Fruit fly (Drosophila melanogaster) whole organism, prepupa: ENCODE results near the gene D.
A peak's percentile ranks its signal among the peaks of the same experiment; 100 is the strongest.

ENCODE experiments used
- Blimp-1 ChIP-seq: fragments of 200-800 bp; sonication (Bioruptor generic); optimal IDR thresholded peaks from 3 replicates; lab custom pipeline; 2017; ENCODE audit warnings: missing biosample characterization, missing genetic modification characterization, mild to moderate bottlenecking, moderate library complexity, missing genetic modification reagents
- CG10631 ChIP-seq: fragments of 200-800 bp; sonication (Bioruptor generic); optimal IDR thresholded peaks from 2 replicates; lab custom pipeline; 2016; ENCODE audit warnings: missing biosample characterization, missing genetic modification characterization
- CG10669 ChIP-seq: fragments of 200-800 bp; sonication (Bioruptor generic); optimal IDR thresholded peaks from 3 replicates; lab custom pipeline; 2018; ENCODE audit warnings: missing biosample characterization, mild to moderate bottlenecking, missing genetic modification characterization, moderate library complexity
- CG11294 ChIP-seq: fragments of 200-800 bp; sonication (Bioruptor generic); IDR thresholded peaks from 2 replicates; pipeline ENCODE4 v1.3.6; 2022; ENCODE audit warnings: missing biosample characterization, missing genetic modification characterization
- CG11762 ChIP-seq: fragments of 200-800 bp; sonication (Bioruptor generic); optimal IDR thresholded peaks from 3 replicates; lab custom pipeline; 2016; ENCODE audit warnings: missing biosample characterization, missing genetic modification characterization; ENCODE audit not compliant: insufficient read depth
- CG1621 ChIP-seq: fragments of 200-800 bp; sonication (Bioruptor generic); optimal IDR thresholded peaks from 3 replicates; lab custom pipeline; 2018; ENCODE audit warnings: missing biosample characterization, mild to moderate bottlenecking, missing genetic modification characterization
- CG3032 ChIP-seq: fragments of 200-800 bp; optimal IDR thresholded peaks from 2 replicates; lab custom pipeline; 2019; ENCODE audit warnings: missing biosample characterization, mild to moderate bottlenecking, missing genetic modification characterization, moderate library complexity
- CG31627 ChIP-seq: fragments of 200-800 bp; sonication (Bioruptor generic); optimal IDR thresholded peaks from 3 replicates; lab custom pipeline; 2016; ENCODE audit warnings: missing biosample characterization, missing genetic modification characterization
- CG32006 ChIP-seq: fragments of 200-800 bp; sonication (Bioruptor generic); optimal IDR thresholded peaks from 3 replicates; lab custom pipeline; 2017; ENCODE audit warnings: missing biosample characterization, mild to moderate bottlenecking, missing genetic modification characterization
- CG34406 ChIP-seq: fragments of 200-800 bp; sonication (Bioruptor generic); optimal IDR thresholded peaks from 3 replicates; lab custom pipeline; 2016; ENCODE audit warnings: missing biosample characterization, missing genetic modification characterization
- CG3919 ChIP-seq: fragments of 200-800 bp; sonication (Bioruptor generic); optimal IDR thresholded peaks from 3 replicates; lab custom pipeline; 2016; ENCODE audit warnings: missing biosample characterization, missing genetic modification characterization
- CG4318 ChIP-seq: fragments of 200-800 bp; sonication (Bioruptor generic); optimal IDR thresholded peaks from 3 replicates; lab custom pipeline; 2017; ENCODE audit warnings: missing biosample characterization, mild to moderate bottlenecking, missing genetic modification characterization
- CG6163 ChIP-seq: fragments of 200-800 bp; sonication (Bioruptor generic); IDR thresholded peaks from 3 replicates; pipeline ENCODE4 v1.3.6; 2022; ENCODE audit warnings: missing biosample characterization, missing genetic modification characterization
- CG6792 ChIP-seq: fragments of 200-800 bp; sonication (Bioruptor generic); optimal IDR thresholded peaks from 3 replicates; lab custom pipeline; 2016; ENCODE audit warnings: missing biosample characterization, missing genetic modification characterization
- CG6808 ChIP-seq: fragments of 200-800 bp; sonication (Bioruptor generic); optimal IDR thresholded peaks from 3 replicates; lab custom pipeline; 2017; ENCODE audit warnings: missing biosample characterization, missing genetic modification characterization, mild to moderate bottlenecking, moderate library complexity, missing genetic modification reagents
- CG6854 ChIP-seq: fragments of 200-800 bp; sonication (Bioruptor generic); optimal IDR thresholded peaks from 2 replicates; lab custom pipeline; 2017; ENCODE audit warnings: missing biosample characterization, mild to moderate bottlenecking, missing genetic modification characterization
- CG7368 ChIP-seq: fragments of 200-800 bp; sonication (Bioruptor generic); optimal IDR thresholded peaks from 3 replicates; lab custom pipeline; 2016; ENCODE audit warnings: missing biosample characterization, missing genetic modification characterization
- CG8119 ChIP-seq: fragments of 200-800 bp; sonication (Bioruptor generic); IDR thresholded peaks from 3 replicates; pipeline ENCODE4 v1.3.6; 2022; ENCODE audit warnings: missing biosample characterization, missing genetic modification characterization
- CG8319 ChIP-seq: fragments of 200-800 bp; sonication (Bioruptor generic); optimal IDR thresholded peaks from 3 replicates; lab custom pipeline; 2016; ENCODE audit warnings: missing biosample characterization, missing genetic modification characterization
- CG8632 ChIP-seq: fragments of 200-800 bp; sonication (Bioruptor generic); optimal IDR thresholded peaks from 3 replicates; lab custom pipeline; 2016; ENCODE audit warnings: missing biosample characterization, missing genetic modification characterization
- CG9139 ChIP-seq: fragments of 200-800 bp; sonication (Bioruptor generic); optimal IDR thresholded peaks from 3 replicates; lab custom pipeline; 2017; ENCODE audit warnings: missing biosample characterization, mild to moderate bottlenecking, missing genetic modification characterization
- Eip75B ChIP-seq: fragments of 200-800 bp; sonication (Bioruptor generic); optimal IDR thresholded peaks from 3 replicates; lab custom pipeline; 2016; ENCODE audit warnings: missing biosample characterization, missing genetic modification characterization
- Eip78C ChIP-seq: fragments of 200-800 bp; sonication (Bioruptor generic); peaks from one replicate; lab custom pipeline; 2016; ENCODE audit warnings: missing biosample characterization, missing genetic modification characterization
- Eip93F ChIP-seq: fragments of 200-800 bp; sonication (Bioruptor generic); optimal IDR thresholded peaks from 2 replicates; lab custom pipeline; 2016; ENCODE audit warnings: missing biosample characterization, mild to moderate bottlenecking, missing genetic modification characterization
- Ets21C ChIP-seq: fragments of 200-800 bp; sonication (Bioruptor generic); optimal IDR thresholded peaks from 3 replicates; lab custom pipeline; 2016; ENCODE audit warnings: missing biosample characterization, missing genetic modification characterization
- Ets96B ChIP-seq: fragments of 200-800 bp; optimal IDR thresholded peaks from 2 replicates; lab custom pipeline; 2019; ENCODE audit warnings: missing biosample characterization, mild to moderate bottlenecking, missing genetic modification characterization, moderate library complexity
- Gug ChIP-seq: fragments of 200-800 bp; sonication (Bioruptor generic); IDR thresholded peaks from 2 replicates; pipeline ENCODE4 v1.3.6; 2022; ENCODE audit warnings: missing biosample characterization, missing genetic modification characterization
- Hr38 ChIP-seq: sonication (Bioruptor generic); optimal IDR thresholded peaks from 2 replicates; lab custom pipeline; 2016; ENCODE audit warnings: missing biosample characterization, missing genetic modification characterization
- Hr39 ChIP-seq: fragments of 200-800 bp; sonication (Bioruptor generic); optimal IDR thresholded peaks from 2 replicates; lab custom pipeline; 2016; ENCODE audit warnings: missing biosample characterization, missing genetic modification characterization
- Hr4 ChIP-seq: fragments of 200-800 bp; sonication (Bioruptor generic); optimal IDR thresholded peaks from 3 replicates; lab custom pipeline; 2016; ENCODE audit warnings: missing biosample characterization, missing genetic modification characterization
- Lpt ChIP-seq: fragments of 200-800 bp; sonication (Bioruptor generic); optimal IDR thresholded peaks from 3 replicates; lab custom pipeline; 2016; ENCODE audit warnings: missing biosample characterization, missing genetic modification characterization
- Met ChIP-seq: fragments of 200-800 bp; sonication (Bioruptor generic); optimal IDR thresholded peaks from 3 replicates; lab custom pipeline; 2016; ENCODE audit warnings: missing biosample characterization, missing genetic modification characterization
- OdsH ChIP-seq: fragments of 200-800 bp; sonication (Bioruptor generic); optimal IDR thresholded peaks from 3 replicates; lab custom pipeline; 2016; ENCODE audit warnings: missing biosample characterization, missing genetic modification characterization
- Smox ChIP-seq: fragments of 200-800 bp; sonication (Bioruptor generic); optimal IDR thresholded peaks from 3 replicates; lab custom pipeline; 2016; ENCODE audit warnings: missing biosample characterization, missing genetic modification characterization
- Sox102F ChIP-seq: fragments of 200-800 bp; sonication (Bioruptor generic); optimal IDR thresholded peaks from 2 replicates; lab custom pipeline; 2016; ENCODE audit warnings: missing biosample characterization, mild to moderate bottlenecking, missing genetic modification characterization
- Sox14 ChIP-seq: fragments of 200-800 bp; sonication (Bioruptor generic); optimal IDR thresholded peaks from 3 replicates; lab custom pipeline; 2016; ENCODE audit warnings: missing biosample characterization, missing genetic modification characterization
- achi ChIP-seq: fragments of 200-800 bp; sonication (Bioruptor generic); optimal IDR thresholded peaks from 3 replicates; lab custom pipeline; 2016; ENCODE audit warnings: missing biosample characterization, missing genetic modification characterization
- acj6 ChIP-seq: fragments of 200-800 bp; sonication (Bioruptor generic); optimal IDR thresholded peaks from 3 replicates; lab custom pipeline; 2016; ENCODE audit warnings: missing biosample characterization, missing genetic modification characterization
- cyc ChIP-seq: fragments of 200-800 bp; sonication (Bioruptor generic); optimal IDR thresholded peaks from 3 replicates; lab custom pipeline; 2016; ENCODE audit warnings: missing biosample characterization, missing genetic modification characterization
- dac ChIP-seq: fragments of 200-800 bp; sonication (Bioruptor generic); optimal IDR thresholded peaks from 2 replicates; lab custom pipeline; 2017; ENCODE audit warnings: missing biosample characterization, mild to moderate bottlenecking, missing genetic modification characterization
- eg ChIP-seq: fragments of 200-800 bp; sonication (Bioruptor generic); IDR thresholded peaks from 3 replicates; pipeline ENCODE4 v1.3.6; 2022; ENCODE audit warnings: missing biosample characterization, missing genetic modification characterization
- esn ChIP-seq: fragments of 200-800 bp; sonication (Bioruptor generic); optimal IDR thresholded peaks from 2 replicates; lab custom pipeline; 2016; ENCODE audit warnings: missing biosample characterization, mild to moderate bottlenecking, missing genetic modification characterization, moderate library complexity
- fd59A ChIP-seq: fragments of 200-800 bp; sonication (Bioruptor generic); optimal IDR thresholded peaks from 2 replicates; lab custom pipeline; 2017; ENCODE audit warnings: missing biosample characterization, mild to moderate bottlenecking, missing genetic modification characterization, missing genetic modification reagents
- fkh ChIP-seq: fragments of 200-800 bp; sonication (Bioruptor generic); optimal IDR thresholded peaks from 3 replicates; lab custom pipeline; 2017; ENCODE audit warnings: missing biosample characterization, mild to moderate bottlenecking, missing genetic modification characterization, moderate library complexity
- net ChIP-seq: fragments of 200-800 bp; sonication (Bioruptor generic); optimal IDR thresholded peaks from 3 replicates; lab custom pipeline; 2016; ENCODE audit warnings: missing biosample characterization, missing genetic modification characterization
- pdm3 ChIP-seq: fragments of 200-800 bp; sonication (Bioruptor generic); optimal IDR thresholded peaks from 3 replicates; lab custom pipeline; 2016; ENCODE audit warnings: missing biosample characterization, missing genetic modification characterization
- salr ChIP-seq, 2 experiments: fragments of 200-800 bp; sonication (Bioruptor generic); optimal IDR thresholded peaks; 3 replicates each; lab custom pipeline; 2016 to 2018; ENCODE audit warnings: missing biosample characterization in 2 of 2, missing genetic modification characterization in 2 of 2, mild to moderate bottlenecking in 1 of 2
- svp ChIP-seq: fragments of 200-800 bp; sonication (Bioruptor generic); peaks from one replicate; lab custom pipeline; 2016; ENCODE audit warnings: missing biosample characterization, missing genetic modification characterization
- topi ChIP-seq: fragments of 200-800 bp; sonication (Bioruptor generic); optimal IDR thresholded peaks from 3 replicates; lab custom pipeline; 2016; ENCODE audit warnings: missing biosample characterization, missing genetic modification characterization

The D gene

DNA sequence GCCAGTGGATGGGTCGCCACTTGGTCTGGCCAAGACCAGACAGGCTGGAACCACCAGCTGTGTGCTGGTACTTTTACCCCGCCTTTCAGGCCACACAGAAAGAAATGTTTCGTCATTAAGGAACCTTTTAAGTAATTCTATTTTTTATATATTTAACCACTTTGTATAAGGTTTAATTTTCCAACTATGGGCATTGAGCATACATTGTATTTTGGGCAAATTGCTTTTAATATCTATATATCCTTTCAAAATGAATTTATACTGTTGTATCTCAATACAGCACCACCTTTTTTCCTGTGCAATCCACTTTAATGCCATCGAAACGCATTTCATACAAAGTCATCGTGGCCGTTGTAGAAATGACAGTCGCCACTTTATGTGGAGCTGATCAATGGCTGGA lies 32.0 kb downstream of the D start (continued):
- peak; percentile 14 for TF ChIP-seq CG31627 (GFP tag; lab: Kevin White, UChicago)
- peak; percentile 34 for TF ChIP-seq pdm3
- TF ChIP-seq eg (GFP tag; lab: Robert Waterston, UW), result peak; percentile 44; the same call in 1 of the 3 replicates
- peak; percentile 57 for TF ChIP-seq CG3919 (GFP tag; lab: Kevin White, UChicago)
- peak; percentile 24 for TF ChIP-seq OdsH (GFP tag; lab: Kevin White, UChicago)
- peak; percentile 46 for TF ChIP-seq topi (GFP tag; lab: Kevin White, UChicago)
- TF ChIP-seq CG8319 (GFP tag; lab: Kevin White, UChicago), result no peak
- TF ChIP-seq Lpt, result no peak
- peak; percentile 36 for TF ChIP-seq Hr4 (GFP tag; lab: Kevin White, UChicago)
- TF ChIP-seq CG8119, result peak; percentile 51; the same call in 2 of the 3 replicates
- peak; percentile 48 for TF ChIP-seq Sox14 (GFP tag; lab: Kevin White, UChicago)
- TF ChIP-seq svp (GFP tag; lab: Kevin White, UChicago), result peak; percentile 66
- TF ChIP-seq esn (GFP tag; lab: Kevin White, UChicago), result peak; percentile 22
- TF ChIP-seq, all 60 proteins: peak for 37

DNA sequence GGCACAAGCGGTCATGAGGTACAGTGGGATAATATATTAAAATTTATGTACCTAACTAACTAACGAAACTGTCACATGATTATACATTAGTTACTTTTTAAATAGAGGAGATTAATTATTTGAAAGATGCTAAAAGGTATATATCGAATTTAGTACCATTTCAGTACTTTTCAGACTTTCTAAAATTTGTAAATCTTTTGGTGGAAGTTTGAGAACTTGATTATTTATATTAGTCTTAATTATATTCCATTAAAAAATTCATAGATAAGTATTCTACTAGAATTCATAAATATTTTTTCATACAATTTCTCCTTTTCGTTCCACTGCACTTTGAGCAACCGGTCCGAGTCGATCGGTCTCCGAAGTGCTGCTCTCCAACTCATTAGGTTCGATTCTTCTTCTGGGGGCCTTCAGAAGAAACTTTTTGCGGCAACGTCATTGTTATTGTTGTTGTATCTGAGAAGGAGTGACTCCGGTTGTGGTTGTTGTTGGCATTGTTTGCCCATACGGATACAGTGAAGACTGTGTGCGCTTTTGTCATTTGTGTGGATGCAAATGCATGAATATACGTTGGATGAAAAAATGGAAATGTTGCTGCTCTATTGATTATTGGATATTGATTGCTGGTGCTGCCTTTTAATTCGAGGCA lies 32.6 kb downstream of the D start:
- no peak for TF ChIP-seq Sox14 (GFP tag; lab: Kevin White, UChicago)
- TF ChIP-seq Smox (GFP tag; lab: Kevin White, UChicago), result peak; percentile 40
- peak; percentile 17 for TF ChIP-seq CG7368
- TF ChIP-seq Blimp-1 (GFP tag; lab: Kevin White, UChicago), result peak; percentile 38
- TF ChIP-seq achi (GFP tag; lab: Kevin White, UChicago), result peak; percentile 1
- no peak for TF ChIP-seq net
- TF ChIP-seq CG1621 (tag; lab: Kevin White, UChicago), result no peak
- TF ChIP-seq Hr38, result no peak
- TF ChIP-seq Ets96B (tag; lab: Kevin White, UChicago), result peak; percentile 59
- peak; percentile 18 for TF ChIP-seq CG32006 (GFP tag; lab: Kevin White, UChicago)
- TF ChIP-seq salr (GFP tag; optimal IDR thresholded peaks at IDR 0.05; lab: Kevin White, UChicago), result no peak
- no peak for TF ChIP-seq CG9139 (GFP tag; lab: Kevin White, UChicago)
- TF ChIP-seq CG6792, result peak; percentile 5
- no peak for TF ChIP-seq acj6 (GFP tag; lab: Kevin White, UChicago)
- TF ChIP-seq dac (GFP tag; lab: Kevin White, UChicago), result no peak
- peak; percentile 2 for TF ChIP-seq Hr39
- peak; percentile 11 for TF ChIP-seq fd59A (GFP tag; lab: Kevin White, UChicago)
- no peak for TF ChIP-seq fkh (GFP tag; lab: Kevin White, UChicago)
- no peak for TF ChIP-seq Eip75B (GFP tag; lab: Kevin White, UChicago)
- TF ChIP-seq CG31627 (GFP tag; lab: Kevin White, UChicago), result no peak
- no peak for TF ChIP-seq CG11294 (GFP tag; lab: Robert Waterston, UW)
- TF ChIP-seq Gug (GFP tag; lab: Robert Waterston, UW), result no peak
- TF ChIP-seq CG4318 (GFP tag; lab: Kevin White, UChicago), result no peak
- TF ChIP-seq Eip78C, result peak; percentile 94
- peak; percentile 57 for TF ChIP-seq Met
- TF ChIP-seq svp (GFP tag; lab: Kevin White, UChicago), result peak; percentile 77
- peak; percentile 54 for TF ChIP-seq CG3919 (GFP tag; lab: Kevin White, UChicago)
- TF ChIP-seq CG34406, result no peak
- TF ChIP-seq Eip93F (GFP tag; lab: Kevin White, UChicago), result no peak
- TF ChIP-seq CG11762, result peak; percentile 20
- TF ChIP-seq Ets21C (GFP tag; lab: Kevin White, UChicago), result no peak
- TF ChIP-seq topi (GFP tag; lab: Kevin White, UChicago), result peak; percentile 42
- TF ChIP-seq Sox102F (GFP tag; lab: Kevin White, UChicago), result no peak
- TF ChIP-seq CG6854, result no peak
- TF ChIP-seq OdsH (GFP tag; lab: Kevin White, UChicago), result peak; percentile 4
- peak; percentile 64 for TF ChIP-seq CG6808 (GFP tag; lab: Kevin White, UChicago)
- peak; percentile 25 for TF ChIP-seq CG3032 (tag; lab: Kevin White, UChicago)
- TF ChIP-seq CG10631 (GFP tag; lab: Kevin White, UChicago), result peak; percentile 10
- TF ChIP-seq CG6163 (GFP tag; lab: Robert Waterston, UW), result no peak
- TF ChIP-seq CG10669 (GFP tag; lab: Kevin White, UChicago), result peak; percentile 56
- TF ChIP-seq CG8632 (GFP tag; lab: Kevin White, UChicago), result no peak
- TF ChIP-seq CG8119, result no peak
- peak; percentile 12 for TF ChIP-seq cyc (GFP tag; lab: Kevin White, UChicago)
- TF ChIP-seq Lpt, result peak; percentile 30
